Fruit fly (Drosophila melanogaster) whole organism, embryonic: ENCODE results near the gene wam.

Experiments
- CG10366 ChIP-seq: fragments of 200-800 bp; sonication (Bioruptor generic); IDR thresholded peaks from 2 replicates; pipeline ENCODE4 v1.3.6; 2022; ENCODE audit warnings: missing biosample characterization, missing genetic modification characterization
- CG10959 ChIP-seq: fragments of 200-800 bp; sonication (Bioruptor generic); IDR thresholded peaks from 2 replicates; pipeline ENCODE4 v1.3.6; 2022; ENCODE audit warnings: missing biosample characterization, missing genetic modification characterization
- CG11456 ChIP-seq: fragments of 200-800 bp; sonication (Bioruptor generic); IDR thresholded peaks from 3 replicates; pipeline ENCODE4 v1.3.6; 2022; ENCODE audit warnings: missing biosample characterization, missing genetic modification characterization
- CG11695 ChIP-seq: fragments of 200-800 bp; sonication (Bioruptor generic); IDR thresholded peaks from 3 replicates; pipeline ENCODE4 v1.3.6; 2022; ENCODE audit warnings: missing biosample characterization, missing genetic modification characterization
- CG12071 ChIP-seq: fragments of 200-800 bp; sonication (Bioruptor generic); optimal IDR thresholded peaks from 3 replicates; lab custom pipeline; 2018; ENCODE audit warnings: missing biosample characterization, mild to moderate bottlenecking, missing genetic modification characterization
- CG15269 ChIP-seq: fragments of 200-800 bp; sonication (Bioruptor generic); optimal IDR thresholded peaks from 2 replicates; lab custom pipeline; 2018; ENCODE audit warnings: missing biosample characterization, mild to moderate bottlenecking, missing genetic modification characterization, moderate library complexity
- CG16779 ChIP-seq: fragments of 200-800 bp; sonication (Bioruptor generic); IDR thresholded peaks from 2 replicates; pipeline ENCODE4 v1.3.6; 2022; ENCODE audit warnings: missing biosample characterization, missing genetic modification characterization
- CG16815 ChIP-seq: fragments of 200-800 bp; sonication (Bioruptor generic); optimal IDR thresholded peaks from 3 replicates; lab custom pipeline; 2017; ENCODE audit warnings: missing biosample characterization, mild to moderate bottlenecking, missing genetic modification characterization
- CG3065 ChIP-seq: fragments of 200-800 bp; sonication (Bioruptor generic); optimal IDR thresholded peaks from 2 replicates; lab custom pipeline; 2016; ENCODE audit warnings: missing biosample characterization, missing genetic modification characterization
- CG31365 ChIP-seq: fragments of 200-800 bp; sonication (Bioruptor generic); optimal IDR thresholded peaks from 2 replicates; lab custom pipeline; 2018; ENCODE audit warnings: missing biosample characterization, mild to moderate bottlenecking, missing genetic modification characterization
- CG32532 ChIP-seq: fragments of 200-800 bp; sonication (Bioruptor generic); IDR thresholded peaks from 2 replicates; pipeline ENCODE4 v1.3.6; 2022; ENCODE audit warnings: missing biosample characterization, missing genetic modification characterization
- CG4282 ChIP-seq: fragments of 200-800 bp; sonication (Bioruptor generic); optimal IDR thresholded peaks from 2 replicates; lab custom pipeline; 2016; ENCODE audit warnings: missing biosample characterization, missing genetic modification characterization
- CG4328 ChIP-seq: fragments of 200-800 bp; sonication (Bioruptor generic); optimal IDR thresholded peaks from 3 replicates; lab custom pipeline; 2017; ENCODE audit warnings: missing biosample characterization, missing genetic modification reagents, missing genetic modification characterization
- CG6654 ChIP-seq: fragments of 200-800 bp; sonication (Bioruptor generic); optimal IDR thresholded peaks from 2 replicates; lab custom pipeline; 2017; ENCODE audit warnings: missing biosample characterization, mild to moderate bottlenecking, missing genetic modification characterization
- CG6791 ChIP-seq: fragments of 200-800 bp; sonication (Bioruptor generic); IDR thresholded peaks from 3 replicates; pipeline ENCODE4 v1.3.6; 2022; ENCODE audit warnings: missing biosample characterization, missing genetic modification characterization; ENCODE audit not compliant: partially characterized antibody
- CG8089 ChIP-seq: fragments of 200-800 bp; sonication (Bioruptor generic); optimal IDR thresholded peaks from 3 replicates; lab custom pipeline; 2016; ENCODE audit warnings: missing biosample characterization, missing genetic modification characterization
- Dbx ChIP-seq: fragments of 200-800 bp; sonication (Bioruptor generic); IDR thresholded peaks from 3 replicates; pipeline ENCODE4 v1.3.6; 2022; ENCODE audit warnings: missing biosample characterization, missing genetic modification characterization
- Dek ChIP-seq: fragments of 200-800 bp; sonication (Bioruptor generic); optimal IDR thresholded peaks from 3 replicates; lab custom pipeline; 2019; ENCODE audit warnings: missing biosample characterization, mild to moderate bottlenecking, missing genetic modification characterization, moderate library complexity
- GATAe ChIP-seq: fragments of 200-800 bp; sonication (Bioruptor generic); conservative IDR thresholded peaks from 2 replicates; pipeline ENCODE4 v1.3.6; 2022; ENCODE audit warnings: missing biosample characterization, missing genetic modification characterization
- HLHmδ ChIP-seq: fragments of 200-800 bp; sonication (Bioruptor generic); optimal IDR thresholded peaks from 2 replicates; lab custom pipeline; 2018; ENCODE audit warnings: missing biosample characterization, mild to moderate bottlenecking, missing genetic modification characterization, moderate library complexity
- Hey ChIP-seq: fragments of 200-800 bp; sonication (Bioruptor generic); optimal IDR thresholded peaks from 3 replicates; lab custom pipeline; 2018; ENCODE audit warnings: missing biosample characterization, mild to moderate bottlenecking, missing genetic modification characterization
- Mad ChIP-seq: fragments of 200-800 bp; sonication (Bioruptor generic); optimal IDR thresholded peaks from 2 replicates; lab custom pipeline; 2016; ENCODE audit warnings: missing biosample characterization, missing genetic modification characterization
- NC2α ChIP-seq: fragments of 200-800 bp; sonication (Bioruptor generic); optimal IDR thresholded peaks from 2 replicates; lab custom pipeline; 2016; ENCODE audit warnings: missing biosample characterization, missing genetic modification characterization
- Neu2 ChIP-seq: fragments of 200-800 bp; sonication (Bioruptor generic); optimal IDR thresholded peaks from 3 replicates; lab custom pipeline; 2016; ENCODE audit warnings: missing biosample characterization, missing genetic modification characterization, borderline replicate concordance
- Opbp ChIP-seq: fragments of 200-800 bp; sonication (Bioruptor generic); IDR thresholded peaks from 3 replicates; pipeline ENCODE4 v1.3.6; 2022; ENCODE audit warnings: missing biosample characterization, missing genetic modification characterization; ENCODE audit not compliant: partially characterized antibody
- Sry-β ChIP-seq: fragments of 200-800 bp; sonication (Bioruptor generic); optimal IDR thresholded peaks from 2 replicates; lab custom pipeline; 2018; ENCODE audit warnings: missing biosample characterization, mild to moderate bottlenecking, missing genetic modification characterization, moderate library complexity
- Ssrp ChIP-seq: fragments of 200-800 bp; sonication (Bioruptor generic); optimal IDR thresholded peaks from 2 replicates; lab custom pipeline; 2018; ENCODE audit warnings: missing biosample characterization, mild to moderate bottlenecking, missing genetic modification characterization, moderate library complexity
- Taf1 ChIP-seq: fragments of 200-800 bp; sonication (Bioruptor generic); IDR thresholded peaks from 2 replicates; pipeline ENCODE4 v1.3.6; 2022; ENCODE audit warnings: missing biosample characterization, missing genetic modification characterization
- Usf ChIP-seq: fragments of 200-800 bp; sonication (Bioruptor generic); optimal IDR thresholded peaks from 2 replicates; lab custom pipeline; 2017; ENCODE audit warnings: missing genotype, missing biosample characterization, missing genetic modification characterization
- ase ChIP-seq: fragments of 200-800 bp; sonication (Bioruptor generic); IDR thresholded peaks from 3 replicates; pipeline ENCODE4 v1.3.6; 2022; ENCODE audit warnings: missing biosample characterization, missing genetic modification characterization
- cas ChIP-seq: fragments of 200-800 bp; sonication (Bioruptor generic); IDR thresholded peaks from 2 replicates; pipeline ENCODE4 v1.3.6; 2022; ENCODE audit warnings: missing biosample characterization, missing genetic modification characterization
- cato ChIP-seq: fragments of 200-800 bp; sonication (Bioruptor generic); optimal IDR thresholded peaks from 2 replicates; lab custom pipeline; 2016; ENCODE audit warnings: missing biosample characterization, missing genetic modification characterization, borderline replicate concordance
- caup ChIP-seq: fragments of 200-800 bp; sonication (Bioruptor generic); optimal IDR thresholded peaks from 3 replicates; lab custom pipeline; 2017; ENCODE audit warnings: missing biosample characterization, mild to moderate bottlenecking, missing genetic modification characterization, moderate library complexity; ENCODE audit not compliant: severe bottlenecking
- ci ChIP-seq: fragments of 200-800 bp; sonication (Bioruptor generic); IDR thresholded peaks from 3 replicates; pipeline ENCODE4 v1.3.6; 2022; ENCODE audit warnings: missing biosample characterization, missing genetic modification characterization
- corto ChIP-seq: fragments of 200-800 bp; sonication (Bioruptor generic); optimal IDR thresholded peaks from 2 replicates; lab custom pipeline; 2016; ENCODE audit warnings: missing biosample characterization, mild to moderate bottlenecking, missing genetic modification characterization, moderate library complexity
- dati ChIP-seq: fragments of 200-800 bp; sonication (Bioruptor generic); IDR thresholded peaks from 2 replicates; pipeline ENCODE4 v1.3.6; 2022; ENCODE audit warnings: missing biosample characterization, missing genetic modification characterization
- fd102C ChIP-seq: fragments of 200-800 bp; sonication (Bioruptor generic); optimal IDR thresholded peaks from 2 replicates; lab custom pipeline; 2018; ENCODE audit warnings: missing biosample characterization, mild to moderate bottlenecking, missing genetic modification characterization, moderate library complexity
- gce ChIP-seq: fragments of 200-800 bp; sonication (Bioruptor generic); IDR thresholded peaks from 3 replicates; pipeline ENCODE4 v1.3.6; 2022; ENCODE audit warnings: missing biosample characterization, missing genetic modification characterization
- gro ChIP-seq: fragments of 200-800 bp; sonication (Bioruptor generic); optimal IDR thresholded peaks from 2 replicates; lab custom pipeline; 2016; ENCODE audit warnings: missing biosample characterization, missing genetic modification characterization
- gsb-n ChIP-seq: fragments of 200-800 bp; sonication (Bioruptor generic); optimal IDR thresholded peaks from 3 replicates; lab custom pipeline; 2018; ENCODE audit warnings: missing biosample characterization, mild to moderate bottlenecking, missing genetic modification characterization
- lmd ChIP-seq: fragments of 200-800 bp; sonication (Bioruptor generic); IDR thresholded peaks from 2 replicates; pipeline ENCODE4 v1.3.6; 2022; ENCODE audit warnings: missing biosample characterization, missing genetic modification characterization
- mirr ChIP-seq: fragments of 200-800 bp; sonication (Bioruptor generic); optimal IDR thresholded peaks from 3 replicates; lab custom pipeline; 2018; ENCODE audit warnings: missing biosample characterization, mild to moderate bottlenecking, missing genetic modification characterization
- nerfin-1 ChIP-seq: fragments of 200-800 bp; sonication (Bioruptor generic); optimal IDR thresholded peaks from 3 replicates; lab custom pipeline; 2019; ENCODE audit warnings: missing biosample characterization, mild to moderate bottlenecking, missing genetic modification characterization, moderate library complexity
- odd ChIP-seq: fragments of 200-800 bp; sonication (Bioruptor generic); optimal IDR thresholded peaks from 2 replicates; lab custom pipeline; 2017; ENCODE audit warnings: missing biosample characterization, mild to moderate bottlenecking, missing genetic modification characterization
- pita ChIP-seq: fragments of 200-800 bp; sonication (Bioruptor generic); optimal IDR thresholded peaks from 2 replicates; lab custom pipeline; 2017; ENCODE audit warnings: missing biosample characterization, mild to moderate bottlenecking, missing genetic modification characterization
- pnt ChIP-seq: fragments of 200-800 bp; sonication (Bioruptor generic); optimal IDR thresholded peaks from 3 replicates; lab custom pipeline; 2016; ENCODE audit warnings: missing biosample characterization, missing genetic modification characterization
- pros ChIP-seq: fragments of 200-800 bp; sonication (Bioruptor generic); optimal IDR thresholded peaks from 3 replicates; lab custom pipeline; 2019; ENCODE audit warnings: missing biosample characterization, mild to moderate bottlenecking, missing genetic modification characterization, moderate library complexity
- shn ChIP-seq: fragments of 200-800 bp; sonication (Bioruptor generic); optimal IDR thresholded peaks from 3 replicates; lab custom pipeline; 2016; ENCODE audit warnings: missing biosample characterization, missing genetic modification characterization
- slp2 ChIP-seq: fragments of 200-800 bp; sonication (Bioruptor generic); optimal IDR thresholded peaks from 2 replicates; lab custom pipeline; 2016; ENCODE audit warnings: missing biosample characterization, missing genetic modification characterization
- tio ChIP-seq: fragments of 200-800 bp; sonication (Bioruptor generic); optimal IDR thresholded peaks from 2 replicates; lab custom pipeline; 2017; ENCODE audit warnings: missing biosample characterization, missing genetic modification characterization, inconsistent platforms
- wdn ChIP-seq: fragments of 200-800 bp; sonication (Bioruptor generic); IDR thresholded peaks from 2 replicates; pipeline ENCODE4 v1.3.6; 2022; ENCODE audit warnings: missing biosample characterization, missing genetic modification characterization

Gene wam

dm6 chr3R:23251256-23251655 is 36.6 kb downstream of the wam start, which contains the start of the genes Rad60 and EloA (continued):
- TF ChIP-seq pnt (GFP tag; lab: Kevin White, UChicago) (peak; percentile 72), Hey (no peak), shn (GFP tag; lab: Kevin White, UChicago) (peak; percentile 81), wdn (GFP tag; lab: Robert Waterston, UW) (no peak), CG32532 (GFP tag; lab: Robert Waterston, UW) (peak; percentile 77), CG15269 (tag; lab: Kevin White, UChicago) (peak; percentile 68), CG4282 (GFP tag; lab: Kevin White, UChicago) (peak; percentile 73), gro (GFP tag; lab: Kevin White, UChicago) (peak; percentile 84), corto (GFP tag; lab: Kevin White, UChicago) (peak; percentile 1), ase (GFP tag; lab: Robert Waterston, UW) (0 out of 3 replicates have a peak, but pooled peaks have one; percentile 41), CG4328 (GFP tag; lab: Kevin White, UChicago) (peak; percentile 50), slp2 (peak; percentile 84), CG31365 (tag; lab: Kevin White, UChicago) (peak; percentile 7), nerfin-1 (peak; percentile 53), Taf1 (0 out of 2 replicates have a peak, but pooled peaks have one; percentile 34), Dbx (GFP tag; lab: Robert Waterston, UW) (peak; percentile 78; the same call in 2 of the 3 replicates), caup (GFP tag; lab: Kevin White, UChicago) (peak; percentile 73), lmd (peak; percentile 55; the same call in 1 of the 2 replicates), GATAe (GFP tag; lab: Robert Waterston, UW) (no peak), tio (GFP tag; lab: Kevin White, UChicago) (peak; percentile 62), CG10959 (0 out of 2 replicates have a peak, but pooled peaks have one; percentile 28), CG16815 (GFP tag; lab: Kevin White, UChicago) (peak; percentile 38), dati (GFP tag; lab: Robert Waterston, UW) (no peak), CG8089 (GFP tag; lab: Kevin White, UChicago) (peak; percentile 80), pita (GFP tag; lab: Kevin White, UChicago) (no peak), CG11456 (GFP tag; lab: Robert Waterston, UW) (peak; percentile 65; the same call in 1 of the 3 replicates), ci (GFP tag; lab: Robert Waterston, UW) (peak; percentile 73), pros (GFP tag; lab: Kevin White, UChicago) (no peak), NC2α (GFP tag; lab: Kevin White, UChicago) (peak; percentile 67), cato (GFP tag; lab: Kevin White, UChicago) (peak; percentile 65), CG16779 (GFP tag; lab: Robert Waterston, UW) (no peak), mirr (GFP tag; lab: Kevin White, UChicago) (peak; percentile 72), CG12071 (GFP tag; lab: Kevin White, UChicago) (peak; percentile 57), CG10366 (peak; percentile 74), Mad (peak; percentile 79), CG6654 (GFP tag; lab: Kevin White, UChicago) (peak; percentile 36), cas (GFP tag; lab: Robert Waterston, UW) (peak; percentile 68), HLHmδ (GFP tag; lab: Kevin White, UChicago) (no peak), Usf (no peak), gce (GFP tag; lab: Robert Waterston, UW) (no peak), CG6791 (GFP tag; lab: Robert Waterston, UW) (peak; percentile 60), Dek (tag; lab: Kevin White, UChicago) (no peak), Neu2 (no peak), fd102C (GFP tag; lab: Kevin White, UChicago) (no peak), gsb-n (tag; lab: Kevin White, UChicago) (peak; percentile 46), Sry-β (GFP tag; lab: Kevin White, UChicago) (peak; percentile 69), CG11695 (GFP tag; lab: Robert Waterston, UW) (peak; percentile 54; the same call in 2 of the 3 replicates), odd (GFP tag; lab: Kevin White, UChicago) (peak; percentile 43), Opbp (GFP tag; lab: Robert Waterston, UW) (peak; percentile 56), CG3065 (GFP tag; lab: Kevin White, UChicago) (peak; percentile 64), Ssrp (tag; lab: Kevin White, UChicago) (peak; percentile 24)
